Worm (Caenorhabditis elegans): ENCODE data around the gene F52D2.5.

F52D2.5 gene

ce11 chrX:1964828-1965227 lies 9.8 kb downstream of the F52D2.5 start:
- no peak for TF ChIP-seq ama-1 (optimal IDR thresholded peaks at IDR 0.05)
- TF ChIP-seq ceh-2 (tag; optimal IDR thresholded peaks at IDR 0.05), result no peak
- peak; percentile 30 for TF ChIP-seq nfya-1 (tag; optimal IDR thresholded peaks at IDR 0.05)
- peak; percentile 77 for TF ChIP-seq sdc-2 (tag; optimal IDR thresholded peaks at IDR 0.05)
- no peak for TF ChIP-seq T23F11.4 (GFP tag; optimal IDR thresholded peaks at IDR 0.05)
- no peak for TF ChIP-seq che-1 (tag; optimal IDR thresholded peaks at IDR 0.05)

- TF ChIP-seq gmeb-2 (tag; optimal IDR thresholded peaks at IDR 0.05) (no peak), nhr-11 (tag; optimal IDR thresholded peaks at IDR 0.05) (no peak), pat-9 (tag; optimal IDR thresholded peaks at IDR 0.05) (no peak), ceh-18 (tag; optimal IDR thresholded peaks at IDR 0.05) (no peak), pax-1 (tag; optimal IDR thresholded peaks at IDR 0.05) (no peak)
Observed at ce11 chrX:1964411-1964810, 10.2 kb downstream of the F52D2.5 start.

- TF ChIP-seq ceh-34 (tag; optimal IDR thresholded peaks at IDR 0.05) (no peak), F13H6.1 (tag; optimal IDR thresholded peaks at IDR 0.05) (no peak), sdc-2 (tag; optimal IDR thresholded peaks at IDR 0.05) (no peak), rnt-1 (tag; optimal IDR thresholded peaks at IDR 0.05) (no peak), unc-42 (tag; optimal IDR thresholded peaks at IDR 0.05) (no peak), unc-86 (tag; optimal IDR thresholded peaks at IDR 0.05) (no peak), ets-4 (tag; optimal IDR thresholded peaks at IDR 0.05) (no peak), pat-9 (tag; optimal IDR thresholded peaks at IDR 0.05) (no peak), pros-1 (tag; optimal IDR thresholded peaks at IDR 0.05) (no peak), ceh-45 (GFP tag; IDR thresholded peaks at IDR 0.05) (no peak), zip-5 (tag; optimal IDR thresholded peaks at IDR 0.05) (no peak), pag-3 (tag; optimal IDR thresholded peaks at IDR 0.05; ENCODE audit: borderline replicate concordance) (no peak), ceh-31 (tag; optimal IDR thresholded peaks at IDR 0.05) (no peak), K09A11.1 (tag; optimal IDR thresholded peaks at IDR 0.05; ENCODE audit: insufficient read depth) (no peak), ceh-18 (tag; optimal IDR thresholded peaks at IDR 0.05) (no peak), elt-4 (tag; optimal IDR thresholded peaks at IDR 0.05) (no peak), hlh-13 (GFP tag; optimal IDR thresholded peaks at IDR 0.05) (no peak)
Observed at ce11 chrX:1962273-1962672, 12.3 kb downstream of the F52D2.5 start, which contains the start of gene F52D2.7. TSS of gene F52D2.7 (plus strand) at chrX:1962573.

- TF ChIP-seq elt-4 (tag; optimal IDR thresholded peaks at IDR 0.05) (no peak), ceh-24 (tag; optimal IDR thresholded peaks at IDR 0.05) (no peak), nfya-1 (tag; optimal IDR thresholded peaks at IDR 0.05) (peak; percentile 9), ttx-3 (tag; optimal IDR thresholded peaks at IDR 0.05) (no peak), rnt-1 (tag; optimal IDR thresholded peaks at IDR 0.05) (peak; percentile 93), sdc-2 (tag; optimal IDR thresholded peaks at IDR 0.05) (peak; percentile 95), dve-1 (tag; optimal IDR thresholded peaks at IDR 0.05) (no peak)
Observed at ce11 chrX:1960895-1961715, 13.5 kb downstream of the F52D2.5 start.

ce11 chrX:1959063-1959462 lies 15.5 kb downstream of the F52D2.5 start:
- TF ChIP-seq C08G9.2 (tag; optimal IDR thresholded peaks at IDR 0.05), result no peak
- no peak for TF ChIP-seq hlh-15 (tag; optimal IDR thresholded peaks at IDR 0.05)
- no peak for TF ChIP-seq ceh-34 (tag; optimal IDR thresholded peaks at IDR 0.05)
- TF ChIP-seq ceh-31 (tag; optimal IDR thresholded peaks at IDR 0.05), result no peak
- TF ChIP-seq pha-2 (tag; optimal IDR thresholded peaks at IDR 0.05), result no peak
- TF ChIP-seq pha-4 (tag; optimal IDR thresholded peaks at IDR 0.05), result no peak

ce11 chrX:1939887-1940286 lies 34.7 kb downstream of the F52D2.5 start, which contains the start of gene Y59E1A.4:
TSS of gene Y59E1A.4 (minus strand) at chrX:1939987.
- no peak for TF ChIP-seq dve-1 (tag; optimal IDR thresholded peaks at IDR 0.05)
- TF ChIP-seq unc-86 (tag; optimal IDR thresholded peaks at IDR 0.05), result no peak
- TF ChIP-seq eyg-1 (tag; optimal IDR thresholded peaks at IDR 0.05), result no peak
